Worm (Caenorhabditis elegans): Measurements from ENCODE around the gene F46B3.16.

DNA sequence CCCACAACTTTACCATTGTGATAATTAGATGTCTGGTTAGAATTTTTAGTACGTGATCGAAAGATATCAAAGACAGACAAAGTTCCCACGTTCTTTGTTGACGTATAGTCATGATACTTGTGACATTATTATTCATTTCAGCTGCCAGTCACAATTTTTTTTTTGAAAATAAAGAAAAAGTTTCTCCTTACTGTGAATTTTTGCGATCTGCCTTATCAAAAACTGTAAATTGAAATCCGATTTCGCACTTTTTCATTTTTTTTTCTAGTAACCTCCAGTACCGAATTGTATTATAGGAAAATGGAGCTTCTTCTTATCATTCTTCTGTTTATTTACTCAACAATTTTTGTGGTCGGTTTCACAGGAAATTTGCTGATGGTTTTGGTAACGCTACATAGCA, 46.7 kb downstream of the F46B3.16 start, which contains the start of gene srsx-35:
- no peak for TF ChIP-seq T26A8.4 (GFP tag; IDR thresholded peaks at IDR 0.05)
- no peak for TF ChIP-seq ceh-62 (tag; optimal IDR thresholded peaks at IDR 0.05)
- no peak for TF ChIP-seq snpc-4 (tag; optimal IDR thresholded peaks at IDR 0.05)
- no peak for TF ChIP-seq nhr-6 (tag; optimal IDR thresholded peaks at IDR 0.05)
- TF ChIP-seq ama-1 (optimal IDR thresholded peaks at IDR 0.05), result no peak
- no peak for TF ChIP-seq nhr-76 (tag; optimal IDR thresholded peaks at IDR 0.05)
- no peak for TF ChIP-seq nhr-41 (GFP tag; IDR thresholded peaks at IDR 0.05)
- no peak for TF ChIP-seq pha-4 (GFP tag; IDR thresholded peaks at IDR 0.05)
- TF ChIP-seq pha-4 (tag; optimal IDR thresholded peaks at IDR 0.05), result no peak
- TF ChIP-seq Y5F2A.4 (GFP tag; optimal IDR thresholded peaks at IDR 0.05), result no peak
